Worm (Caenorhabditis elegans): ENCODE results near the gene tif-1A.
A peak's percentile ranks its signal among the peaks of the same experiment; 100 is the strongest.

tif-1A gene

ce11 chrIII:4004064-4004580 lies at the start of gene tif-1A:
tif-1A (minus strand) TSS chrIII:4004114.
- TF ChIP-seq spr-1 (tag; optimal IDR thresholded peaks at IDR 0.05): peak; percentile 66
- TF ChIP-seq nhr-25 (tag; optimal IDR thresholded peaks at IDR 0.05; ENCODE audit: borderline replicate concordance, insufficient read depth): peak; percentile 40
- TF ChIP-seq nhr-6 (tag; optimal IDR thresholded peaks at IDR 0.05): peak; percentile 73
- no peak for TF ChIP-seq snpc-1.2 (GFP tag; IDR thresholded peaks at IDR 0.05)
- TF ChIP-seq zip-11 (GFP tag; IDR thresholded peaks at IDR 0.05): no peak
- peak; percentile 11 for TF ChIP-seq unc-130 (GFP tag; optimal IDR thresholded peaks at IDR 0.05)
- TF ChIP-seq mdl-1 (tag; optimal IDR thresholded peaks at IDR 0.05): peak in 1 of 2 experiments; percentile 57
- TF ChIP-seq ztf-7 (tag; optimal IDR thresholded peaks at IDR 0.05): peak; percentile 78
- peak in 1 of 2 experiments; percentile 71 for TF ChIP-seq hif-1 (tag; optimal IDR thresholded peaks at IDR 0.05)
- TF ChIP-seq T20F7.1 (GFP tag; optimal IDR thresholded peaks at IDR 0.05): peak; percentile 73
- peak; percentile 66 for TF ChIP-seq nhr-48 (tag; optimal IDR thresholded peaks at IDR 0.05)
- TF ChIP-seq skn-1 (tag; optimal IDR thresholded peaks at IDR 0.05): no peak
- peak; percentile 79 for TF ChIP-seq lin-1 (GFP tag; IDR thresholded peaks at IDR 0.05)
- TF ChIP-seq ceh-20 (GFP tag; IDR thresholded peaks at IDR 0.05): 0 out of 2 replicates have a peak, but pooled peaks have one; percentile 28
- TF ChIP-seq snpc-4 (tag; optimal IDR thresholded peaks at IDR 0.05): no peak
- TF ChIP-seq arid-1 (GFP tag; conservative IDR thresholded peaks at IDR 0.05): peak; percentile 40; the same call in 1 of the 2 replicates
- TF ChIP-seq jun-1 (tag; optimal IDR thresholded peaks at IDR 0.05): peak; percentile 41
- no peak for TF ChIP-seq Y48G9A.11 (GFP tag; IDR thresholded peaks at IDR 0.05)
- no peak for TF ChIP-seq egl-43 (GFP tag; IDR thresholded peaks at IDR 0.05)
- TF ChIP-seq nhr-77 (tag; optimal IDR thresholded peaks at IDR 0.05): peak; percentile 88
- peak; percentile 69 for TF ChIP-seq T26A8.4 (GFP tag; IDR thresholded peaks at IDR 0.05)
- no peak for TF ChIP-seq zag-1 (tag; optimal IDR thresholded peaks at IDR 0.05)
- peak; percentile 54 for TF ChIP-seq F37D6.2 (tag; optimal IDR thresholded peaks at IDR 0.05)
- TF ChIP-seq daf-16 (GFP tag; optimal IDR thresholded peaks at IDR 0.05): peak; percentile 6 to 54
- TF ChIP-seq daf-16 (tag; optimal IDR thresholded peaks at IDR 0.05): peak; percentile 93
- TF ChIP-seq F44E2.7 (GFP tag; IDR thresholded peaks at IDR 0.05): no peak
- peak; percentile 72 for TF ChIP-seq zip-2 (tag; optimal IDR thresholded peaks at IDR 0.05)
- peak; percentile 80 for TF ChIP-seq lin-38 (GFP tag; IDR thresholded peaks at IDR 0.05)
- peak; percentile 15 for TF ChIP-seq F49E8.2 (tag; optimal IDR thresholded peaks at IDR 0.05; ENCODE audit: borderline replicate concordance)
- peak; percentile 72 for TF ChIP-seq nhr-28 (tag; optimal IDR thresholded peaks at IDR 0.05)
- TF ChIP-seq mep-1 (tag; optimal IDR thresholded peaks at IDR 0.05): peak; percentile 92
- peak; percentile 95 for TF ChIP-seq dve-1 (tag; optimal IDR thresholded peaks at IDR 0.05; ENCODE audit: insufficient read depth)
- TF ChIP-seq php-3 (GFP tag; IDR thresholded peaks at IDR 0.05): peak; percentile 98
- TF ChIP-seq dpl-1 (GFP tag; optimal IDR thresholded peaks at IDR 0.05): peak; percentile 85
- TF ChIP-seq pqm-1 (tag; optimal IDR thresholded peaks at IDR 0.05): peak; percentile 61
- TF ChIP-seq mes-2 (tag; optimal IDR thresholded peaks at IDR 0.05; ENCODE audit: poor library complexity, severe bottlenecking): peak; percentile 87
- TF ChIP-seq ZK337.2 (GFP tag; IDR thresholded peaks at IDR 0.05): no peak
- peak; percentile 88 for TF ChIP-seq dmd-6 (GFP tag; IDR thresholded peaks at IDR 0.05)
- no peak for TF ChIP-seq madf-9 (GFP tag; conservative IDR thresholded peaks at IDR 0.05)
- peak; percentile 56; the same call in 1 of the 2 replicates for TF ChIP-seq zfp-3 (GFP tag; conservative IDR thresholded peaks at IDR 0.05)
- TF ChIP-seq hlh-11 (tag; optimal IDR thresholded peaks at IDR 0.05): peak; percentile 92
- peak; percentile 61 for TF ChIP-seq hmg-1.1 (GFP tag; IDR thresholded peaks at IDR 0.05)
- peak; percentile 30 for TF ChIP-seq mxl-3 (GFP tag; optimal IDR thresholded peaks at IDR 0.05)
- TF ChIP-seq nhr-76 (tag; optimal IDR thresholded peaks at IDR 0.05): no peak
- peak; percentile 82 for TF ChIP-seq rbr-2 (tag; optimal IDR thresholded peaks at IDR 0.05)
- TF ChIP-seq tra-1 (GFP tag; IDR thresholded peaks at IDR 0.05): peak; percentile 73
- TF ChIP-seq duxl-1 (tag; optimal IDR thresholded peaks at IDR 0.05; ENCODE audit: poor library complexity): peak; percentile 55
- peak; percentile 26 for TF ChIP-seq fkh-10 (GFP tag; optimal IDR thresholded peaks at IDR 0.05)
- no peak for TF ChIP-seq nhr-111 (GFP tag; optimal IDR thresholded peaks at IDR 0.05)
- peak; percentile 51 for TF ChIP-seq lin-13 (GFP tag; optimal IDR thresholded peaks at IDR 0.05)

All from whole organism, L4 larva.